Fruit fly (Drosophila melanogaster) whole organism: ENCODE measurements around the gene tw.

ENCODE experiments used
- EcR ChIP-seq, 2 experiments: fragments of >200 bp; optimal IDR thresholded peaks; 2 replicates each; lab custom pipeline; 2017; ENCODE audit warnings: missing biosample characterization in 2 of 2, missing genetic modification characterization in 2 of 2, missing genetic modification reagents in 2 of 2
- pan ChIP-seq: fragments of >200 bp; optimal IDR thresholded peaks from 2 replicates; lab custom pipeline; 2017
- usp ChIP-seq: fragments of >200 bp; optimal IDR thresholded peaks from 2 replicates; lab custom pipeline; 2017; ENCODE audit warnings: missing biosample characterization, missing genetic modification characterization, mixed read lengths

DNA sequence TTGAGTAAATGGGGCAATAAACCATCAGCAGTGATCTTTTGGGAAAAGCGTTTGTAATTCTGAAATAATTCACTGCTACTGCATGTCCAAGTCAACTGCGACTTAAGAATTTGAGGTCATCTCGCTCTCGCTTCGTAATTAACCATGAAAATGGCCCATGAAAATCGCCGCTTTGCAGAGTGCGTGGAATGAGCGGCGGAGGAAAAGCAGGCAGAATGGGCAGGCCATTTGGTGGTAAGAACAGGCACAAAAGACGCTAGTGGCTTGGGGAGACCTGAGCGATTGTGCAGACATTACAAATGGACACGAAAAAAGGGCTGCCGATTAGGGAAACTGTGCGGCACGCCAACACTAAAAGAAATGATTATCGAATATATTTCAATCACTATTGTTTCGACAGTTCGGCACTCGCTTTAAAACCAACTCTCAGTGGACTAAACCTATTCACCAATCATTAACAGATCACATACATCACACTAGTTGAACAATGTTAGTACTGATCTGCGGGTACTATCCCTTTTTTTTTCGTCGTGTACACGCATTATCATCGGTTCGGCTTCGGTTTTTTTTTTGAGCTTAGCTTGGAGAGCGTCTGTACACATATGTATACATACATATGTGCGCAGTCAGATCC lies 13.0 kb upstream of the tw start:
- TF ChIP-seq usp (GFP tag; lab: Kevin White, UChicago) = no peak
- no peak for TF ChIP-seq pan
- TF ChIP-seq EcR (GFP tag; optimal IDR thresholded peaks at IDR 0.05; lab: Kevin White, UChicago) = no peak
